Worm (Caenorhabditis elegans) whole organism, L1 larva: ENCODE results near the gene his-1.

ENCODE experiments used
- Y116A8C.19 ChIP-seq: sonication (generic microtip); optimal IDR thresholded peaks from 2 replicates; lab custom pipeline; 2016; ENCODE audit warnings: missing compliant biosample characterization, missing genetic modification characterization, borderline replicate concordance
- aha-1 ChIP-seq: fragments of 150-350 bp; optimal IDR thresholded peaks from 2 replicates; lab custom pipeline; 2014; ENCODE audit warnings: missing biosample characterization, missing genetic modification characterization
- alr-1 ChIP-seq: fragments of 200-800 bp; sonication (Bioruptor generic); optimal IDR thresholded peaks from 2 replicates; lab custom pipeline; 2018; ENCODE audit warnings: borderline replicate concordance, mild to moderate bottlenecking, missing genetic modification characterization, missing compliant biosample characterization
- aly-2 ChIP-seq: fragments of 150-350 bp; optimal IDR thresholded peaks from 2 replicates; lab custom pipeline; 2014; ENCODE audit warnings: missing biosample characterization, missing genetic modification characterization
- blmp-1 ChIP-seq: fragments of 150-350 bp; optimal IDR thresholded peaks from 2 replicates; lab custom pipeline; 2014; ENCODE audit warnings: missing biosample characterization, missing genetic modification characterization
- ceh-63 ChIP-seq: fragments of 200-800 bp; sonication (Bioruptor generic); optimal IDR thresholded peaks from 2 replicates; lab custom pipeline; 2018; ENCODE audit warnings: mild to moderate bottlenecking, missing genetic modification characterization, missing compliant biosample characterization
- ceh-8 ChIP-seq: fragments of 200-800 bp; sonication (Bioruptor generic); optimal IDR thresholded peaks from 2 replicates; lab custom pipeline; 2018; ENCODE audit warnings: mild to moderate bottlenecking, missing genetic modification characterization, moderate library complexity, missing compliant biosample characterization
- ceh-82 ChIP-seq, 3 experiments: fragments of 150-350 bp in 1 of 3; sonication (generic microtip) in 2 of 3; optimal IDR thresholded peaks; 2 replicates each; lab custom pipeline; 2014 to 2017; ENCODE audit warnings: missing biosample characterization in 3 of 3, missing genetic modification characterization in 3 of 3
- ces-1 ChIP-seq: fragments of 150-350 bp; optimal IDR thresholded peaks from 2 replicates; lab custom pipeline; 2014; ENCODE audit warnings: missing biosample characterization, missing genetic modification reagents, missing genetic modification characterization
- dpl-1 ChIP-seq, 3 experiments: fragments of 150-350 bp in 2 of 3; sonication (generic microtip) in 1 of 3; optimal IDR thresholded peaks; 2 replicates each; lab custom pipeline; 2014 to 2017; ENCODE audit warnings: missing biosample characterization in 3 of 3, missing genetic modification characterization in 3 of 3, missing genetic modification reagents in 3 of 3
- efl-1 ChIP-seq, 4 experiments: fragments of 150-350 bp; optimal IDR thresholded peaks in 3 of 4; peaks in 1 of 4; 1 replicate in 1 of 4; 2 replicates in 3 of 4; lab custom pipeline; 2014; ENCODE audit warnings: missing biosample characterization in 2 of 4, missing genetic modification characterization in 2 of 4, missing genetic modification reagents in 2 of 4
- egl-13 ChIP-seq: sonication (generic microtip); optimal IDR thresholded peaks from 2 replicates; lab custom pipeline; 2016; ENCODE audit warnings: missing genotype, missing genetic modification reagents, missing genetic modification characterization, missing compliant biosample characterization
- egl-27 ChIP-seq, 2 experiments: fragments of 150-350 bp in 1 of 2; sonication (generic microtip); optimal IDR thresholded peaks; 3 replicates each; lab custom pipeline; 2017 to 2018; ENCODE audit warnings: missing biosample characterization in 2 of 2, missing genetic modification characterization in 2 of 2, missing genetic modification reagents in 2 of 2
- elt-2 ChIP-seq: sonication (generic microtip); optimal IDR thresholded peaks from 2 replicates; lab custom pipeline; 2016; ENCODE audit warnings: missing genetic modification characterization, mild to moderate bottlenecking, inconsistent platforms, missing compliant biosample characterization, missing genetic modification reagents
- fkh-4 ChIP-seq: sonication (generic microtip); optimal IDR thresholded peaks from 2 replicates; lab custom pipeline; 2016; ENCODE audit warnings: missing compliant biosample characterization, missing genetic modification characterization, borderline replicate concordance
- fkh-8 ChIP-seq: sonication (generic microtip); optimal IDR thresholded peaks from 2 replicates; lab custom pipeline; 2016; ENCODE audit warnings: mild to moderate bottlenecking, missing genetic modification characterization, missing compliant biosample characterization
- grh-1 ChIP-seq: fragments of 200-800 bp; sonication (Bioruptor generic); IDR thresholded peaks from 2 replicates; pipeline ENCODE4 v1.3.6; 2022; ENCODE audit warnings: missing genetic modification reagents, missing genetic modification characterization, missing compliant biosample characterization
- hlh-4 ChIP-seq: sonication (generic microtip); optimal IDR thresholded peaks from 2 replicates; lab custom pipeline; 2016; ENCODE audit warnings: mild to moderate bottlenecking, missing genetic modification characterization, missing compliant biosample characterization
- jun-1 ChIP-seq: fragments of 150-350 bp; optimal IDR thresholded peaks from 2 replicates; lab custom pipeline; 2014; ENCODE audit warnings: missing biosample characterization, missing genetic modification reagents, missing genetic modification characterization
- lin-39 ChIP-seq: fragments of 150-350 bp; optimal IDR thresholded peaks from 2 replicates; lab custom pipeline; 2014; ENCODE audit warnings: missing biosample characterization, missing genetic modification reagents, missing genetic modification characterization
- lir-3 ChIP-seq: sonication (generic microtip); optimal IDR thresholded peaks from 2 replicates; lab custom pipeline; 2016; ENCODE audit warnings: mild to moderate bottlenecking, missing genetic modification characterization, moderate library complexity, missing compliant biosample characterization; ENCODE audit not compliant: poor library complexity
- nhr-11 ChIP-seq: fragments of 150-350 bp; optimal IDR thresholded peaks from 2 replicates; lab custom pipeline; 2014; ENCODE audit warnings: missing biosample characterization, missing genetic modification characterization
- nhr-12 ChIP-seq: sonication (generic microtip); optimal IDR thresholded peaks from 2 replicates; lab custom pipeline; 2017; ENCODE audit warnings: missing biosample characterization, missing genetic modification characterization
- nhr-237 ChIP-seq: fragments of 150-350 bp; optimal IDR thresholded peaks from 2 replicates; lab custom pipeline; 2014; ENCODE audit warnings: missing biosample characterization, missing genetic modification characterization
- nhr-28 ChIP-seq: fragments of 150-350 bp; optimal IDR thresholded peaks from 2 replicates; lab custom pipeline; 2014; ENCODE audit warnings: missing biosample characterization, missing genetic modification characterization
- nhr-84 ChIP-seq: sonication (generic microtip); optimal IDR thresholded peaks from 2 replicates; lab custom pipeline; 2017; ENCODE audit warnings: missing biosample characterization, missing genetic modification characterization
- nhr-85 ChIP-seq: sonication (generic microtip); peaks from one replicate; lab custom pipeline; 2016; ENCODE audit warnings: missing genetic modification characterization, inconsistent platforms, missing compliant biosample characterization
- nhr-90 ChIP-seq: sonication (generic microtip); optimal IDR thresholded peaks from 2 replicates; lab custom pipeline; 2016; ENCODE audit warnings: mild to moderate bottlenecking, missing genetic modification characterization, missing compliant biosample characterization; ENCODE audit not compliant: poor library complexity
- pag-3 ChIP-seq: sonication (generic microtip); optimal IDR thresholded peaks from 2 replicates; lab custom pipeline; 2017; ENCODE audit warnings: missing genetic modification characterization, mild to moderate bottlenecking, missing compliant biosample characterization, antibody characterized with exemption, borderline replicate concordance; ENCODE audit not compliant: insufficient read depth
- skn-1 ChIP-seq: fragments of 150-350 bp; optimal IDR thresholded peaks from 2 replicates; lab custom pipeline; 2014; ENCODE audit warnings: missing biosample characterization, missing genetic modification characterization
- snpc-4 ChIP-seq: fragments of 150-350 bp; optimal IDR thresholded peaks from 2 replicates; lab custom pipeline; 2014; ENCODE audit warnings: missing biosample characterization, missing genetic modification characterization
- sptf-1 ChIP-seq: fragments of 150-350 bp; optimal IDR thresholded peaks from 2 replicates; lab custom pipeline; 2014; ENCODE audit warnings: missing biosample characterization, missing genetic modification characterization
- tbx-2 ChIP-seq: sonication (generic microtip); optimal IDR thresholded peaks from 2 replicates; lab custom pipeline; 2016; ENCODE audit warnings: missing genetic modification characterization, missing compliant biosample characterization
- unc-130 ChIP-seq: fragments of 150-350 bp; optimal IDR thresholded peaks from 2 replicates; lab custom pipeline; 2017; ENCODE audit warnings: missing biosample characterization, missing genetic modification characterization, inconsistent platforms
- unc-30 ChIP-seq: sonication (generic microtip); optimal IDR thresholded peaks from 2 replicates; lab custom pipeline; 2017; ENCODE audit warnings: missing biosample characterization, missing genetic modification characterization
- unc-86 ChIP-seq: sonication (generic microtip); optimal IDR thresholded peaks from 2 replicates; lab custom pipeline; 2016; ENCODE audit warnings: missing genetic modification characterization, missing compliant biosample characterization
- vab-15 ChIP-seq: sonication (generic microtip); optimal IDR thresholded peaks from 2 replicates; lab custom pipeline; 2017; ENCODE audit warnings: missing genotype, mild to moderate bottlenecking, missing genetic modification characterization, missing compliant biosample characterization

Gene his-1

DNA sequence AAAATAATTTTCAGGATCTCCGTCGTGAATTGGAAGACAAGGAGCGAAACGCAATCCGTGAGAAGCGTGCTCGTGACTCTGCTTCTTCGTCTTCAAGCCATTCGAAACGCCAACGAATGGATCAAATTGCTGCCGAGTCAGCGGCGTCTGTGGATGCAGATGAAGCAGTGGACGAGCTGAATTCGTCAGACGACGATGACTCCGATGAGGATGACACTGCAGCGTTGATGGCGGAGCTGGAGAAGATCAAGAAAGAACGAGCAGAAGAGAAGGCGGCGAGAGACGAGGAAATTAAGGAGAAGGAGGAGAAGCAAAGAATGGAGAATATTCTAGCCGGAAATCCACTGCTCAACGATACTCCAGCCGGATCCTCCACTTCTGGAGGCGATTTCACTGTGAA lies 18.8 kb upstream of the his-1 start:
- TF ChIP-seq tbx-2: no peak
- no peak for TF ChIP-seq egl-13 (tag; lab: Kevin White, UChicago)
- no peak for TF ChIP-seq grh-1 (GFP tag; lab: Robert Waterston, UW)
- TF ChIP-seq ceh-8 (GFP tag; lab: Kevin White, UChicago): peak; percentile 5
- no peak for TF ChIP-seq sptf-1 (tag; lab: Kevin White, UChicago)

DNA sequence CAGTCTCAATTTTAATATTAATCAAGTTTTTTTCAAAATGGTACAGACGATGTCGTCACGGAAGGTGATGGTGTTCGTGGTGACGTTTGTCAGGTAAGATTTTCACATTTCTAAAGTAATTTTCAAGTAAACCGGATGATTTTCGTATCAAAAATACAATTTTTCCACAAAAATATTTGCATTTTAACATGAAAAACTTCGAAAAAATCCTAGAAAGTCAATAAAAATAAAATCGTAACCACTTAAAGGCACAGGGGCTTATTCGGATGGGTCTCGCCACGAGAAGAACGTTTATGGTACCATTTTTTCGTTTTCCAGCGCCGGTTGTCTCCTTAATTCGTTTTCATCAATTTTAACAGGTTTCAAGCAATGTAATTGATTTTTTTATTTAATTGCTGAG lies 18.0 kb upstream of the his-1 start, which contains the start of gene T10C6.6:
Gene T10C6.6, plus strand, starts transcription at position 27 of the 400 bp plus-strand sequence.
- TF ChIP-seq egl-27 (tag; optimal IDR thresholded peaks at IDR 0.05; lab: Kevin White, UChicago) (no peak), efl-1 (optimal IDR thresholded peaks at IDR 0.05; lab: Kevin White, UChicago) (no peak), efl-1 (GFP tag; optimal IDR thresholded peaks at IDR 0.05 in 1 of 2; lab: Kevin White, UChicago) (peak in 1 of 2 experiments; percentile 82), elt-2 (tag; lab: Kevin White, UChicago) (peak; percentile 27)

DNA sequence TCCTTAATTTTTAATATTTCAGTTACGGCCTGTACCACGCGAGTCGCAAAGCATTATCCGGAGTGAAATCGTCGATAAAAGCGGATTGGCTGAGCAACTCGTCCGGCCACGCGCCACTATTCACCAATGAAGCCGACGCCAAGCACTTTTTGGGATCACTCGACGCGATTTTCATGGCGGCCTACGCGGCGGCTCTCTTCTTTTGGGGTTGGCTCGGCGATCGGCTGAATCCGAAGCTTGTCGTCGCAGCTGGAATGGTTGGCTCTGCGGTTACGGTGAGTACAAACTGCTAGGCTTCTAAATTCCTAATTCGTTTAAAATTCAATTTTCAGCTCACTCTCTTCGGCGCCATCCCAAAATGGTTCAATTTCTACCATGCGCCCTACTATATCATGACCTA lies 17.4 kb upstream of the his-1 start:
- no peak for TF ChIP-seq blmp-1
- TF ChIP-seq vab-15 (tag; lab: Kevin White, UChicago): no peak
- no peak for TF ChIP-seq nhr-28
- no peak for TF ChIP-seq ceh-63
- no peak for TF ChIP-seq skn-1
- TF ChIP-seq dpl-1 (GFP tag; optimal IDR thresholded peaks at IDR 0.05; lab: Kevin White, UChicago): no peak
- TF ChIP-seq unc-130: no peak
- no peak for TF ChIP-seq jun-1 (tag; lab: Kevin White, UChicago)
- no peak for TF ChIP-seq elt-2 (tag; lab: Kevin White, UChicago)
- no peak for TF ChIP-seq fkh-8 (tag; lab: Kevin White, UChicago)
- no peak for TF ChIP-seq nhr-12 (tag; lab: Kevin White, UChicago)
- no peak for TF ChIP-seq Y116A8C.19 (tag; lab: Kevin White, UChicago)

DNA sequence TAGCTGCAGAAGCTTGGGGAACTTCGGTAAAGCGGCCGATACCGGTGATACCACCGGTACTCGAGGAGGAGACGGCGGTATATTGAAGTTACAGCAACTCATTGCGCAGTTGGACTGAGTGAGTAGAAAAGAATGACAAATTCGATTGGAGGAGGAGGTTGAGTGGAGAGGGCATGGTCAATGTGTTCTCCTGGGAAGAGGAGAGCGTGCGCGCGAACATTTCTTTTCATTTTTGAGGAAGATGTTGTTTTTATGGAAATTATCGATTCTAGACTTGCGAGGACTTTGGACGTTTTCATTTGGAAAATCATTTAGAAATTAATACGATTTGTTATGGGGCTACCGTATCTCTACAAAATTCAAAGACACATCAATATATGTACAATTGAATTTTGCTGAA lies 13.1 kb upstream of the his-1 start:
- TF ChIP-seq efl-1 (optimal IDR thresholded peaks at IDR 0.05; lab: Kevin White, UChicago) (no peak), efl-1 (GFP tag; optimal IDR thresholded peaks at IDR 0.05 in 1 of 2; lab: Kevin White, UChicago) (peak in 1 of 2 experiments; percentile 46), snpc-4 (tag; lab: Kevin White, UChicago) (no peak), ceh-82 (tag; optimal IDR thresholded peaks at IDR 0.05; lab: Kevin White, UChicago) (no peak)
- TF ChIP-seq, all 84 proteins: peak for 1

DNA sequence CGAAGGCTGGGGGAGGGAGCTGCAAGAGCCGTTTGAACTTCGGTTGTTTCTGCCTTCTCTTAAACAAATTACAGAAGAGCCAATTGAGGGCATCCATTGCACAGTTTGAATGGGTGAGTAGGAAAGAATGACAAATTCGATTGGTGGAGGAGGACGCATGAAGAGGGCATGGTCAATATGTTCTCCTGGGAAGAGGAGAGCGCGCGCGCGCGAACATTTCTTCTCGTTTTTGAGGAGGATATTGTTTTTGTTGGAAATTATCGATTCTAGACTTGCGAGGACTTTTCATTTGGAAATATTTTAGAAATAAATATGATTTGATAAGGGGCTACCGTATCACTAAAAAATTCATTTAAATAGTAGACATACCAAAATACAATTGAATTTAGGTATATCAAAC lies 10.7 kb upstream of the his-1 start, which contains the start of gene T10C6.7:
Gene T10C6.7, minus strand, starts transcription at position 143 of the 400 bp plus-strand sequence.
- TF ChIP-seq nhr-11 (tag; lab: Kevin White, UChicago) (no peak), aha-1 (tag; lab: Kevin White, UChicago) (no peak)
- TF ChIP-seq, all 84 proteins: peak for 0

DNA sequence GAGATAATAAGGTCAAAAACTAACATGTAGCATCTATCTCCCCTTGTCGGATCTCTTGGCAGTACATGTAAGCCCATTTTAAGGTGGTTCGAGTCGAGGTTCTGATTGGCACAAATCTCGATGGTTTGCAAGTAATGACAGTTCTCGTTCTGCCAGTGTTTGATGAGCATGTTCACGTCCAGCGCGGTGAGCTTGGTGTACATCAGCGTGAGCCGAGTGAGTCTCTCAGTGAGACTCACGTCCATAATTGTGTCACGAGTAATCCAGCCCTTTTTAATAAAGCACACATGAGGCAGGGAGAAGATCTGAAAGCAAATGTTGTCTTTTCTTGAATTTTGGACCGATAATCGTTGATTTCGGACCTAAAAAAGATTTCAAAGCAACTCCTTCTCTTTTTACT lies 9.6 kb upstream of the his-1 start, which contains the start of gene T10C6.16:
Gene T10C6.16, minus strand, starts transcription at position 245 of the 400 bp plus-strand sequence.
- TF ChIP-seq nhr-237 (tag; lab: Kevin White, UChicago): no peak
- TF ChIP-seq snpc-4 (tag; lab: Kevin White, UChicago): no peak
- TF ChIP-seq nhr-85 (tag; lab: Kevin White, UChicago): peak; percentile 18
- TF ChIP-seq blmp-1: no peak
- no peak for TF ChIP-seq alr-1
- TF ChIP-seq unc-86 (tag; lab: Kevin White, UChicago): no peak
- no peak for TF ChIP-seq grh-1 (GFP tag; lab: Robert Waterston, UW)

DNA sequence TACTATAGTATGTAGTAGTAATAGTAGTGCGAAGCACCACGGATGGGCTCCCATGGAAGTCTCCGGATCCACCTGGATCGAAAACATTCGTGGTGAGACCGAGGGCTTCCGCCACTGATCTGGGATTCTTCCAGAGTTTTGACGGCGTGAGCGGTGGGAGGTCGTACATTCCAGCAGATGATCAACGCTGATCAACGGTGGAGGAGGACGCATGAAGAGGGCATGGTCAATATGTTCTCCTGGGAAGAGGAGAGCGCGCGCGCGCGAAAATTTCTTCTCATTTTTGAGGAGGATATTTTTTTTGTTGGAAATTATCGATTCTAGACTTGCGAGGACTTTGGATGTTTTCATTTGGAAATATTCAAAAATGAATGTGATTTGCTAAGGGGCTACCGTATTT lies 8.8 kb upstream of the his-1 start:
- TF ChIP-seq fkh-8 (tag; lab: Kevin White, UChicago) (no peak), nhr-84 (tag; lab: Kevin White, UChicago) (no peak), dpl-1 (GFP tag; optimal IDR thresholded peaks at IDR 0.05; lab: Kevin White, UChicago) (no peak), hlh-4 (tag; lab: Kevin White, UChicago) (no peak), lir-3 (no peak), ces-1 (GFP tag; lab: Kevin White, UChicago) (no peak), pag-3 (tag; lab: Kevin White, UChicago) (no peak), lin-39 (tag; lab: Kevin White, UChicago) (no peak), nhr-90 (tag; lab: Kevin White, UChicago) (no peak), aly-2 (tag; lab: Kevin White, UChicago) (no peak), unc-130 (no peak), fkh-4 (tag; lab: Kevin White, UChicago) (no peak), unc-30 (tag; lab: Kevin White, UChicago) (no peak), unc-86 (tag; lab: Kevin White, UChicago) (no peak)
- TF ChIP-seq, all 84 proteins: peak for 0
